Fruit fly (Drosophila melanogaster) whole organism, pupa: ENCODE data around the gene nau.

Experiments used
- CG8159 ChIP-seq: fragments of 200-800 bp; sonication (Bioruptor generic); optimal IDR thresholded peaks from 3 replicates; lab custom pipeline; 2018; ENCODE audit warnings: missing biosample characterization, mild to moderate bottlenecking, missing genetic modification characterization, moderate library complexity
- D1 ChIP-seq: fragments of 200-800 bp; sonication (Bioruptor generic); optimal IDR thresholded peaks from 2 replicates; lab custom pipeline; 2018; ENCODE audit warnings: missing biosample characterization, mild to moderate bottlenecking, missing genetic modification characterization, moderate library complexity

- no peak for TF ChIP-seq D1 (tag; lab: Kevin White, UChicago)
- TF ChIP-seq CG8159 (tag; lab: Kevin White, UChicago), result no peak
Measured at dm6 chr3R:23664437-23664836, 53.7 kb downstream of the nau start.
